Worm (Caenorhabditis elegans) whole organism, L4 larva: ENCODE measurements around the gene gegf-1.

Experiments
- F44E2.7 ChIP-seq: fragments of 200-800 bp; sonication (Bioruptor generic); IDR thresholded peaks from 2 replicates; pipeline ENCODE4 v2.1.2; 2022; ENCODE audit warnings: missing genetic modification characterization, missing compliant biosample characterization
- F49E8.2 ChIP-seq: sonication (generic microtip); optimal IDR thresholded peaks from 2 replicates; lab custom pipeline; 2016; ENCODE audit warnings: missing compliant biosample characterization, mild to moderate bottlenecking, missing genetic modification characterization, borderline replicate concordance
- R02D3.7 ChIP-seq: fragments of 150-350 bp; sonication (generic microtip); optimal IDR thresholded peaks from 3 replicates; lab custom pipeline; 2014; ENCODE audit warnings: missing biosample characterization, missing genetic modification characterization
- T26A8.4 ChIP-seq: fragments of 200-800 bp; sonication (Bioruptor generic); IDR thresholded peaks from 2 replicates; pipeline ENCODE4 v1.3.6; 2022; ENCODE audit warnings: missing genetic modification characterization, missing compliant biosample characterization
- Y48G9A.11 ChIP-seq: fragments of 200-800 bp; sonication (Bioruptor generic); IDR thresholded peaks from 2 replicates; pipeline ENCODE4 v1.3.6; 2022; ENCODE audit warnings: missing genetic modification reagents, missing genetic modification characterization, missing compliant biosample characterization
- aha-1 ChIP-seq: fragments of 150-350 bp; peaks from one replicate; lab custom pipeline; 2014; ENCODE audit warnings: missing biosample characterization, missing genetic modification characterization
- attf-4 ChIP-seq: sonication (generic microtip); optimal IDR thresholded peaks from 3 replicates; lab custom pipeline; 2017; ENCODE audit warnings: missing biosample characterization, missing genetic modification characterization
- ceh-44 ChIP-seq: fragments of 200-800 bp; sonication (Bioruptor generic); IDR thresholded peaks from 2 replicates; pipeline ENCODE4 v1.3.6; 2022; ENCODE audit warnings: missing genetic modification reagents, missing genetic modification characterization, missing compliant biosample characterization
- daf-16 ChIP-seq, 3 experiments: sonication (generic microtip); optimal IDR thresholded peaks; 2 replicates each; lab custom pipeline; 2016 to 2017; ENCODE audit warnings: missing genetic modification characterization in 3 of 3, missing genetic modification reagents in 3 of 3, mild to moderate bottlenecking in 2 of 3, missing compliant biosample characterization in 2 of 3, missing biosample characterization in 1 of 3, moderate library complexity in 1 of 3
- daf-19 ChIP-seq: fragments of 200-800 bp; sonication (Bioruptor generic); conservative IDR thresholded peaks from 2 replicates; pipeline ENCODE4 v1.3.6; 2022; ENCODE audit warnings: missing genetic modification characterization, missing compliant biosample characterization
- daf-8 ChIP-seq: fragments of 200-800 bp; sonication (Bioruptor generic); IDR thresholded peaks from 2 replicates; pipeline ENCODE4 v1.3.6; 2022; ENCODE audit warnings: missing genetic modification characterization, missing compliant biosample characterization
- dpl-1 ChIP-seq: fragments of 150-350 bp; optimal IDR thresholded peaks from 2 replicates; lab custom pipeline; 2014; ENCODE audit warnings: missing biosample characterization, missing genetic modification reagents, missing genetic modification characterization
- hmg-1.1 ChIP-seq: fragments of 200-800 bp; sonication (Bioruptor generic); IDR thresholded peaks from 2 replicates; pipeline ENCODE4 v1.3.6; 2022; ENCODE audit warnings: missing genetic modification reagents, missing genetic modification characterization, missing compliant biosample characterization
- lin-29 ChIP-seq: fragments of 200-800 bp; sonication (Bioruptor generic); IDR thresholded peaks from 2 replicates; pipeline ENCODE4 v1.3.6; 2022; ENCODE audit warnings: missing genetic modification reagents, missing genetic modification characterization, missing compliant biosample characterization
- lin-38 ChIP-seq: fragments of 200-800 bp; sonication (Bioruptor generic); IDR thresholded peaks from 2 replicates; pipeline ENCODE4 v1.3.6; 2022; ENCODE audit warnings: missing genetic modification reagents, missing genetic modification characterization, missing compliant biosample characterization
- lin-39 ChIP-seq: fragments of 150-350 bp; optimal IDR thresholded peaks from 2 replicates; lab custom pipeline; 2014; ENCODE audit warnings: missing biosample characterization, missing genetic modification reagents, missing genetic modification characterization
- madf-9 ChIP-seq: fragments of 200-800 bp; sonication (Bioruptor generic); conservative IDR thresholded peaks from 2 replicates; pipeline ENCODE4 v1.3.6; 2022; ENCODE audit warnings: missing genetic modification reagents, missing genetic modification characterization, missing compliant biosample characterization
- mdl-1 ChIP-seq, 2 experiments: fragments of 150-350 bp in 1 of 2; sonication (generic microtip) in 1 of 2; optimal IDR thresholded peaks; 2 replicates each; lab custom pipeline; 2014 to 2017; ENCODE audit warnings: missing biosample characterization in 2 of 2, missing genetic modification characterization in 2 of 2
- mxl-2 ChIP-seq: fragments of 200-800 bp; sonication (Bioruptor generic); conservative IDR thresholded peaks from 2 replicates; pipeline ENCODE4 v1.3.6; 2022; ENCODE audit warnings: missing genetic modification reagents, missing genetic modification characterization, missing compliant biosample characterization
- nhr-11 ChIP-seq: fragments of 150-350 bp; optimal IDR thresholded peaks from 2 replicates; lab custom pipeline; 2014; ENCODE audit warnings: missing biosample characterization, missing genetic modification characterization
- nhr-111 ChIP-seq: fragments of 200-800 bp; sonication (Bioruptor generic); optimal IDR thresholded peaks from 2 replicates; lab custom pipeline; 2018; ENCODE audit warnings: mild to moderate bottlenecking, missing genetic modification characterization, missing compliant biosample characterization
- nhr-28 ChIP-seq: fragments of 150-350 bp; optimal IDR thresholded peaks from 2 replicates; lab custom pipeline; 2014; ENCODE audit warnings: missing biosample characterization, missing genetic modification characterization
- nhr-42 ChIP-seq: fragments of 200-800 bp; sonication (Bioruptor generic); IDR thresholded peaks from 2 replicates; pipeline ENCODE4 v1.3.6; 2022; ENCODE audit warnings: missing genetic modification characterization, missing compliant biosample characterization
- nhr-48 ChIP-seq: sonication (generic microtip); optimal IDR thresholded peaks from 2 replicates; lab custom pipeline; 2016; ENCODE audit warnings: mild to moderate bottlenecking, missing genetic modification characterization, missing compliant biosample characterization
- nhr-76 ChIP-seq: fragments of 150-350 bp; optimal IDR thresholded peaks from 2 replicates; lab custom pipeline; 2014; ENCODE audit warnings: missing biosample characterization, missing genetic modification characterization
- pha-4 ChIP-seq, 2 experiments: fragments of 150-350 bp in 1 of 2; fragments of 200-800 bp in 1 of 2; sonication (Bioruptor generic) in 1 of 2; IDR thresholded peaks in 1 of 2; optimal IDR thresholded peaks in 1 of 2; 2 replicates each; pipeline versions ENCODE4 v1.3.6 to Lab custom; 2014 to 2022; ENCODE audit warnings: missing genetic modification characterization in 2 of 2, missing genetic modification reagents in 2 of 2, missing biosample characterization in 1 of 2, missing compliant biosample characterization in 1 of 2
- php-3 ChIP-seq: fragments of 200-800 bp; sonication (Bioruptor generic); IDR thresholded peaks from 2 replicates; pipeline ENCODE4 v1.3.6; 2022; ENCODE audit warnings: missing genetic modification reagents, missing genetic modification characterization, missing compliant biosample characterization
- pqm-1 ChIP-seq: sonication (generic microtip); optimal IDR thresholded peaks from 2 replicates; lab custom pipeline; 2017; ENCODE audit warnings: missing biosample characterization, missing genetic modification characterization
- rbr-2 ChIP-seq: sonication (generic microtip); optimal IDR thresholded peaks from 2 replicates; lab custom pipeline; 2016; ENCODE audit warnings: missing genotype, missing genetic modification characterization, missing compliant biosample characterization
- saeg-2 ChIP-seq: fragments of 200-800 bp; sonication (Bioruptor generic); IDR thresholded peaks from 2 replicates; pipeline ENCODE4 v1.3.6; 2022; ENCODE audit warnings: missing genetic modification reagents, missing genetic modification characterization, missing compliant biosample characterization
- snpc-4 ChIP-seq: fragments of 150-350 bp; optimal IDR thresholded peaks from 2 replicates; lab custom pipeline; 2014; ENCODE audit warnings: missing biosample characterization, missing genetic modification characterization
- spr-1 ChIP-seq: sonication (generic microtip); optimal IDR thresholded peaks from 2 replicates; lab custom pipeline; 2016; ENCODE audit warnings: mild to moderate bottlenecking, missing genetic modification characterization, missing compliant biosample characterization
- unc-62 ChIP-seq, 3 experiments: fragments of 150-350 bp in 1 of 3; sonication (generic microtip); optimal IDR thresholded peaks in 2 of 3; peaks in 1 of 3; 1 replicate in 1 of 3; 2 replicates in 2 of 3; lab custom pipeline; 2014 to 2017; ENCODE audit warnings: missing biosample characterization in 3 of 3, missing genetic modification characterization in 3 of 3, missing genetic modification reagents in 3 of 3, missing genotype in 1 of 3
- zip-2 ChIP-seq: fragments of 150-350 bp; optimal IDR thresholded peaks from 2 replicates; lab custom pipeline; 2014; ENCODE audit warnings: missing biosample characterization, missing genetic modification characterization
- ztf-11 ChIP-seq: fragments of 150-350 bp; optimal IDR thresholded peaks from 2 replicates; lab custom pipeline; 2014; ENCODE audit warnings: missing biosample characterization, missing genetic modification characterization
- ztf-7 ChIP-seq: fragments of 150-350 bp; optimal IDR thresholded peaks from 2 replicates; lab custom pipeline; 2014; ENCODE audit warnings: missing biosample characterization, missing genetic modification characterization

The gegf-1 gene

ce11 chrIV:162530-162929 is 4.8 kb upstream of the gegf-1 start, which contains the start of gene Y38C1AA.6:
TSS of gene Y38C1AA.6 (plus strand) at chrIV:162830.
- TF ChIP-seq attf-4 (no peak), daf-16 (GFP tag; optimal IDR thresholded peaks at IDR 0.05; lab: Kevin White, UChicago) (no peak), daf-16 (tag; optimal IDR thresholded peaks at IDR 0.05; lab: Kevin White, UChicago) (peak; percentile 62)
- TF ChIP-seq, all 104 proteins: peak for 1

- TF ChIP-seq hmg-1.1 (GFP tag; lab: Robert Waterston, UW) (no peak), pha-4 (GFP tag; IDR thresholded peaks at IDR 0.05; lab: Robert Waterston, UW) (no peak), pha-4 (tag; optimal IDR thresholded peaks at IDR 0.05; lab: Kevin White, UChicago) (no peak), nhr-42 (GFP tag; lab: Robert Waterston, UW) (no peak), T26A8.4 (GFP tag; lab: Robert Waterston, UW) (no peak), zip-2 (no peak), F49E8.2 (tag; lab: Kevin White, UChicago) (no peak)
These were observed 2.2 kb upstream of the gegf-1 start, which contains the start of gene Y38C1AA.19 for ce11 chrIV:159864-160263. TSS of gene Y38C1AA.19 (plus strand) at chrIV:160164.

- TF ChIP-seq nhr-48 (tag; lab: Kevin White, UChicago) (no peak), daf-19 (GFP tag; lab: Robert Waterston, UW) (no peak), Y48G9A.11 (GFP tag; lab: Robert Waterston, UW) (no peak), dpl-1 (no peak), F49E8.2 (tag; lab: Kevin White, UChicago) (no peak), T26A8.4 (GFP tag; lab: Robert Waterston, UW) (no peak), R02D3.7 (tag; lab: Kevin White, UChicago) (no peak), daf-8 (GFP tag; lab: Robert Waterston, UW) (no peak), saeg-2 (GFP tag; lab: Robert Waterston, UW) (no peak)
These were observed 953 bp upstream of the gegf-1 start, which contains the start of gene Y38C1AA.7 for ce11 chrIV:158662-159061. TSS of gene Y38C1AA.7 (plus strand) at chrIV:158962.

- TF ChIP-seq spr-1 (tag; lab: Kevin White, UChicago) (no peak), snpc-4 (tag; lab: Kevin White, UChicago) (no peak), pqm-1 (no peak), nhr-28 (tag; lab: Kevin White, UChicago) (no peak), ztf-11 (tag; lab: Kevin White, UChicago) (no peak), dpl-1 (no peak), lin-39 (tag; lab: Kevin White, UChicago) (no peak), mxl-2 (no peak), mdl-1 (tag; optimal IDR thresholded peaks at IDR 0.05; lab: Kevin White, UChicago) (no peak), lin-29 (GFP tag; lab: Robert Waterston, UW) (no peak), rbr-2 (tag; lab: Kevin White, UChicago) (no peak), madf-9 (GFP tag; lab: Robert Waterston, UW) (no peak), R02D3.7 (tag; lab: Kevin White, UChicago) (no peak), php-3 (GFP tag; lab: Robert Waterston, UW) (no peak), Y48G9A.11 (GFP tag; lab: Robert Waterston, UW) (no peak), F49E8.2 (tag; lab: Kevin White, UChicago) (no peak), hmg-1.1 (GFP tag; lab: Robert Waterston, UW) (no peak), nhr-111 (GFP tag; lab: Kevin White, UChicago) (no peak)
- TF ChIP-seq, all 104 proteins: peak for 0
These were observed 7.9 kb downstream of the gegf-1 start for ce11 chrIV:149794-150193.

- TF ChIP-seq lin-38 (GFP tag; lab: Robert Waterston, UW) (no peak), F44E2.7 (GFP tag; lab: Robert Waterston, UW) (no peak), spr-1 (tag; lab: Kevin White, UChicago) (no peak), ztf-7 (tag; lab: Kevin White, UChicago) (no peak), nhr-76 (tag; lab: Kevin White, UChicago) (no peak), pha-4 (GFP tag; IDR thresholded peaks at IDR 0.05; lab: Robert Waterston, UW) (no peak), pha-4 (tag; optimal IDR thresholded peaks at IDR 0.05; lab: Kevin White, UChicago) (no peak), nhr-11 (no peak), ceh-44 (no peak), aha-1 (peak; percentile 82), unc-62 (GFP tag; optimal IDR thresholded peaks at IDR 0.05 in 1 of 2; lab: Kevin White, UChicago) (peak in 1 of 2 experiments; percentile 91), unc-62 (tag; optimal IDR thresholded peaks at IDR 0.05; lab: Kevin White, UChicago) (no peak)
These were observed 9.0 kb downstream of the gegf-1 start for ce11 chrIV:148756-149155.
